Worm (Caenorhabditis elegans) whole organism, L3 larva: Measurements from ENCODE around the gene K09C4.10.
A peak's percentile ranks its signal among the peaks of the same experiment; 100 is the strongest.

ENCODE experiments used
- R02D3.7 ChIP-seq: fragments of 150-350 bp; optimal IDR thresholded peaks from 2 replicates; lab custom pipeline; 2014; ENCODE audit warnings: missing biosample characterization, missing genetic modification characterization
- ZK546.5 ChIP-seq: sonication (generic microtip); optimal IDR thresholded peaks from 2 replicates; lab custom pipeline; 2017; ENCODE audit warnings: missing biosample characterization, missing genetic modification characterization
- ceh-16 ChIP-seq: sonication (generic microtip); optimal IDR thresholded peaks from 2 replicates; lab custom pipeline; 2017; ENCODE audit warnings: missing biosample characterization, missing genetic modification characterization
- ceh-28 ChIP-seq: fragments of 150-350 bp; optimal IDR thresholded peaks from 2 replicates; lab custom pipeline; 2014; ENCODE audit warnings: missing biosample characterization, missing genetic modification reagents, missing genetic modification characterization
- ceh-82 ChIP-seq: fragments of 150-350 bp; optimal IDR thresholded peaks from 2 replicates; lab custom pipeline; 2014; ENCODE audit warnings: missing biosample characterization, missing genetic modification characterization
- daf-12 ChIP-seq: fragments of 150-350 bp; optimal IDR thresholded peaks from 2 replicates; lab custom pipeline; 2014; ENCODE audit warnings: missing biosample characterization, missing genetic modification reagents, missing genetic modification characterization
- egl-27 ChIP-seq: sonication (generic microtip); optimal IDR thresholded peaks from 4 replicates; lab custom pipeline; 2017; ENCODE audit warnings: missing biosample characterization, missing genetic modification reagents, missing genetic modification characterization
- egl-5 ChIP-seq: fragments of 150-350 bp; optimal IDR thresholded peaks from 2 replicates; lab custom pipeline; 2017; ENCODE audit warnings: missing biosample characterization, missing genetic modification reagents, missing genetic modification characterization, inconsistent platforms
- elt-3 ChIP-seq, 3 experiments: fragments of 150-350 bp in 1 of 3; sonication (generic microtip) in 2 of 3; optimal IDR thresholded peaks; 2 replicates in 2 of 3; 4 replicates in 1 of 3; lab custom pipeline; 2014 to 2017; ENCODE audit warnings: missing biosample characterization in 3 of 3, missing genetic modification characterization in 3 of 3
- eor-1 ChIP-seq, 2 experiments: fragments of 150-350 bp; optimal IDR thresholded peaks; 2 replicates each; lab custom pipeline; 2014 to 2018; ENCODE audit warnings: missing biosample characterization in 2 of 2, missing genetic modification characterization in 2 of 2
- fkh-2 ChIP-seq: fragments of 150-350 bp; optimal IDR thresholded peaks from 2 replicates; lab custom pipeline; 2014; ENCODE audit warnings: missing biosample characterization, missing genetic modification reagents, missing genetic modification characterization
- fos-1 ChIP-seq: fragments of 150-350 bp; optimal IDR thresholded peaks from 2 replicates; lab custom pipeline; 2014; ENCODE audit warnings: missing biosample characterization, missing genetic modification characterization
- hmg-11 ChIP-seq: sonication (generic microtip); optimal IDR thresholded peaks from 2 replicates; lab custom pipeline; 2016; ENCODE audit warnings: missing genetic modification characterization, missing compliant biosample characterization
- lin-15B ChIP-seq: fragments of 150-350 bp; optimal IDR thresholded peaks from 2 replicates; lab custom pipeline; 2014; ENCODE audit warnings: missing biosample characterization, missing genetic modification characterization
- lin-39 ChIP-seq: fragments of 150-350 bp; optimal IDR thresholded peaks from 2 replicates; lab custom pipeline; 2018; ENCODE audit warnings: missing biosample characterization, missing genetic modification reagents, missing genetic modification characterization
- mml-1 ChIP-seq: fragments of 150-350 bp; sonication (generic microtip); optimal IDR thresholded peaks from 3 replicates; lab custom pipeline; 2014; ENCODE audit warnings: missing biosample characterization, missing genetic modification characterization
- nfya-1 ChIP-seq: sonication (generic microtip); optimal IDR thresholded peaks from 2 replicates; lab custom pipeline; 2017; ENCODE audit warnings: missing genetic modification characterization, mild to moderate bottlenecking, missing compliant biosample characterization, antibody characterized with exemption, moderate library complexity; ENCODE audit not compliant: insufficient read depth
- nhr-11 ChIP-seq: fragments of 150-350 bp; optimal IDR thresholded peaks from 2 replicates; lab custom pipeline; 2014; ENCODE audit warnings: missing biosample characterization, missing genetic modification characterization
- nhr-12 ChIP-seq: fragments of 150-350 bp; optimal IDR thresholded peaks from 2 replicates; lab custom pipeline; 2014; ENCODE audit warnings: missing biosample characterization, missing genetic modification characterization
- nhr-23 ChIP-seq: fragments of 150-350 bp; optimal IDR thresholded peaks from 2 replicates; lab custom pipeline; 2014; ENCODE audit warnings: missing biosample characterization, missing genetic modification reagents, missing genetic modification characterization
- nhr-28 ChIP-seq: fragments of 150-350 bp; optimal IDR thresholded peaks from 2 replicates; lab custom pipeline; 2014; ENCODE audit warnings: missing biosample characterization, missing genetic modification characterization
- nhr-67 ChIP-seq: fragments of 150-350 bp; optimal IDR thresholded peaks from 2 replicates; lab custom pipeline; 2014; ENCODE audit warnings: missing biosample characterization, missing genetic modification characterization
- nhr-76 ChIP-seq: fragments of 150-350 bp; sonication (generic microtip); optimal IDR thresholded peaks from 5 replicates; lab custom pipeline; 2014; ENCODE audit warnings: missing biosample characterization, missing genetic modification characterization
- nhr-77 ChIP-seq: fragments of 150-350 bp; optimal IDR thresholded peaks from 2 replicates; lab custom pipeline; 2014; ENCODE audit warnings: missing biosample characterization, missing genetic modification characterization
- pha-4 ChIP-seq: fragments of 150-350 bp; optimal IDR thresholded peaks from 2 replicates; lab custom pipeline; 2014; ENCODE audit warnings: missing biosample characterization, missing genetic modification reagents, missing genetic modification characterization
- pqm-1 ChIP-seq: fragments of 150-350 bp; optimal IDR thresholded peaks from 2 replicates; lab custom pipeline; 2017; ENCODE audit warnings: missing biosample characterization, missing genetic modification characterization, inconsistent platforms
- sea-2 ChIP-seq: fragments of 150-350 bp; sonication (generic microtip); optimal IDR thresholded peaks from 4 replicates; lab custom pipeline; 2014; ENCODE audit warnings: missing biosample characterization, missing genetic modification reagents, missing genetic modification characterization
- skn-1 ChIP-seq: fragments of 150-350 bp; optimal IDR thresholded peaks from 2 replicates; lab custom pipeline; 2014; ENCODE audit warnings: missing biosample characterization, missing genetic modification characterization
- snpc-4 ChIP-seq: fragments of 150-350 bp; optimal IDR thresholded peaks from 2 replicates; lab custom pipeline; 2014; ENCODE audit warnings: missing biosample characterization, missing genetic modification characterization
- tbx-2 ChIP-seq: sonication (generic microtip); optimal IDR thresholded peaks from 2 replicates; lab custom pipeline; 2016; ENCODE audit warnings: mild to moderate bottlenecking, missing genetic modification characterization, missing compliant biosample characterization
- unc-39 ChIP-seq: sonication (generic microtip); optimal IDR thresholded peaks from 4 replicates; lab custom pipeline; 2017; ENCODE audit warnings: missing biosample characterization, missing genetic modification characterization
- unc-62 ChIP-seq: fragments of 150-350 bp; sonication (generic microtip); optimal IDR thresholded peaks from 4 replicates; lab custom pipeline; 2014; ENCODE audit warnings: missing biosample characterization, missing genetic modification reagents, missing genetic modification characterization
- zag-1 ChIP-seq: fragments of 150-350 bp; optimal IDR thresholded peaks from 2 replicates; lab custom pipeline; 2014; ENCODE audit warnings: missing biosample characterization, missing genetic modification characterization
- ztf-11 ChIP-seq: fragments of 150-350 bp; optimal IDR thresholded peaks from 2 replicates; lab custom pipeline; 2014; ENCODE audit warnings: missing biosample characterization, missing genetic modification characterization
- ztf-4 ChIP-seq: fragments of 150-350 bp; optimal IDR thresholded peaks from 2 replicates; lab custom pipeline; 2014; ENCODE audit warnings: missing biosample characterization, missing genetic modification characterization

Gene K09C4.10

ce11 chrX:3280130-3280529, at the start of gene K09C4.10:
Gene K09C4.10, minus strand, starts transcription at chrX:3280230.
- TF ChIP-seq lin-15B (tag; lab: Kevin White, UChicago): no peak
- TF ChIP-seq nhr-12 (tag; lab: Kevin White, UChicago): no peak
- no peak for TF ChIP-seq ZK546.5 (tag; lab: Kevin White, UChicago)
- no peak for TF ChIP-seq egl-5 (tag; lab: Kevin White, UChicago)
- TF ChIP-seq ztf-11: no peak

- TF ChIP-seq snpc-4 (tag; lab: Kevin White, UChicago) (no peak), hmg-11 (no peak), nhr-76 (tag; lab: Kevin White, UChicago) (no peak), nhr-23 (tag; lab: Kevin White, UChicago) (no peak), skn-1 (tag; lab: Kevin White, UChicago) (no peak), tbx-2 (tag; lab: Kevin White, UChicago) (no peak), ceh-82 (tag; lab: Kevin White, UChicago) (no peak), egl-5 (tag; lab: Kevin White, UChicago) (no peak)
- TF ChIP-seq, all 47 proteins: peak for 0
Measured at ce11 chrX:3326175-3326574, 46.1 kb upstream of the K09C4.10 start, which contains the start of gene F11D5.6. Gene F11D5.6, minus strand, starts transcription at chrX:3326275.

- TF ChIP-seq daf-12: no peak
- no peak for TF ChIP-seq nhr-11 (tag; lab: Kevin White, UChicago)
- no peak for TF ChIP-seq ZK546.5 (tag; lab: Kevin White, UChicago)
- TF ChIP-seq skn-1 (tag; lab: Kevin White, UChicago): no peak
- no peak for TF ChIP-seq elt-3 (tag; optimal IDR thresholded peaks at IDR 0.05; lab: Kevin White, UChicago)
- no peak for TF ChIP-seq ztf-4 (tag; lab: Kevin White, UChicago)
- no peak for TF ChIP-seq nfya-1
- no peak for TF ChIP-seq snpc-4 (tag; lab: Kevin White, UChicago)
- no peak for TF ChIP-seq nhr-77 (tag; lab: Kevin White, UChicago)
- TF ChIP-seq sea-2 (GFP tag; lab: Kevin White, UChicago): no peak
- no peak for TF ChIP-seq zag-1 (tag; lab: Kevin White, UChicago)
- TF ChIP-seq tbx-2 (tag; lab: Kevin White, UChicago): no peak
- no peak for TF ChIP-seq ceh-28 (tag; lab: Kevin White, UChicago)
- TF ChIP-seq egl-27 (tag; lab: Kevin White, UChicago): no peak
- no peak for TF ChIP-seq pqm-1 (tag; lab: Kevin White, UChicago)
- TF ChIP-seq hmg-11: no peak
- TF ChIP-seq ceh-82 (tag; lab: Kevin White, UChicago): no peak
- no peak for TF ChIP-seq nhr-76 (tag; lab: Kevin White, UChicago)
Measured at ce11 chrX:3316830-3317229, 36.8 kb upstream of the K09C4.10 start.

ce11 chrX:3315891-3316657, 36.0 kb upstream of the K09C4.10 start:
- TF ChIP-seq unc-39 (no peak), ZK546.5 (tag; lab: Kevin White, UChicago) (no peak), egl-5 (tag; lab: Kevin White, UChicago) (peak; percentile 53), egl-27 (tag; lab: Kevin White, UChicago) (no peak)

ce11 chrX:3315014-3315413, 35.0 kb upstream of the K09C4.10 start, which contains the start of gene ddr-2:
Gene ddr-2, plus strand, starts transcription at chrX:3315314.
- TF ChIP-seq lin-39 (tag; lab: Kevin White, UChicago): no peak
- TF ChIP-seq fkh-2 (tag; lab: Kevin White, UChicago): no peak
- no peak for TF ChIP-seq ceh-16 (tag; lab: Kevin White, UChicago)
- no peak for TF ChIP-seq mml-1 (tag; lab: Kevin White, UChicago)
- no peak for TF ChIP-seq R02D3.7 (tag; lab: Kevin White, UChicago)
- no peak for TF ChIP-seq unc-39
- TF ChIP-seq unc-62 (GFP tag; lab: Kevin White, UChicago): no peak
- TF ChIP-seq, all 47 proteins: peak for 0

ce11 chrX:3313939-3314338, 33.9 kb upstream of the K09C4.10 start:
- no peak for TF ChIP-seq sea-2 (GFP tag; lab: Kevin White, UChicago)
- TF ChIP-seq egl-27 (tag; lab: Kevin White, UChicago): no peak
- no peak for TF ChIP-seq ztf-11
- TF ChIP-seq ceh-82 (tag; lab: Kevin White, UChicago): no peak
- TF ChIP-seq hmg-11: no peak
- TF ChIP-seq elt-3 (tag; optimal IDR thresholded peaks at IDR 0.05; lab: Kevin White, UChicago): no peak
- no peak for TF ChIP-seq pqm-1 (tag; lab: Kevin White, UChicago)
- TF ChIP-seq eor-1 (tag; optimal IDR thresholded peaks at IDR 0.05; lab: Kevin White, UChicago): no peak
- no peak for TF ChIP-seq nhr-67
- no peak for TF ChIP-seq fos-1 (tag; lab: Kevin White, UChicago)
- no peak for TF ChIP-seq nhr-11 (tag; lab: Kevin White, UChicago)
- no peak for TF ChIP-seq mml-1 (tag; lab: Kevin White, UChicago)
- no peak for TF ChIP-seq nhr-28 (tag; lab: Kevin White, UChicago)
- no peak for TF ChIP-seq pha-4 (tag; lab: Kevin White, UChicago)
- no peak for TF ChIP-seq ztf-4 (tag; lab: Kevin White, UChicago)
- no peak for TF ChIP-seq ceh-16 (tag; lab: Kevin White, UChicago)
